Worm (Caenorhabditis elegans) whole organism, young adult: ENCODE measurements around the gene eat-4.
A peak's percentile ranks its signal among the peaks of the same experiment; 100 is the strongest.

Experiments
- B0019.2 ChIP-seq: fragments of 200-800 bp; sonication (Bioruptor generic); conservative IDR thresholded peaks from 2 replicates; pipeline ENCODE4 v1.3.6; 2022; ENCODE audit warnings: missing genetic modification reagents, missing genetic modification characterization, missing compliant biosample characterization
- B0261.1 ChIP-seq: sonication (generic microtip); optimal IDR thresholded peaks from 2 replicates; lab custom pipeline; 2016; ENCODE audit warnings: mild to moderate bottlenecking, missing genetic modification characterization, moderate library complexity, missing compliant biosample characterization
- B0336.3 ChIP-seq: fragments of 200-800 bp; sonication (Bioruptor generic); IDR thresholded peaks from 2 replicates; pipeline ENCODE4 v1.3.6; 2022; ENCODE audit warnings: missing genetic modification characterization, missing compliant biosample characterization
- F10E7.11 ChIP-seq: sonication (generic microtip); optimal IDR thresholded peaks from 2 replicates; lab custom pipeline; 2017; ENCODE audit warnings: mild to moderate bottlenecking, missing genetic modification characterization, moderate library complexity, missing compliant biosample characterization
- F33H1.4 ChIP-seq: fragments of 200-800 bp; sonication (Bioruptor generic); IDR thresholded peaks from 2 replicates; pipeline ENCODE4 v1.3.6; 2022; ENCODE audit warnings: missing genetic modification reagents, missing genetic modification characterization, missing compliant biosample characterization
- F37B4.10 ChIP-seq: fragments of 200-800 bp; sonication (Bioruptor generic); IDR thresholded peaks from 2 replicates; pipeline ENCODE4 v1.3.6; 2022; ENCODE audit warnings: missing genetic modification characterization, missing compliant biosample characterization
- F55B11.4 ChIP-seq: sonication (generic microtip); optimal IDR thresholded peaks from 2 replicates; lab custom pipeline; 2016; ENCODE audit warnings: missing compliant biosample characterization, missing genetic modification characterization, borderline replicate concordance; ENCODE audit not compliant: insufficient read depth
- K12H6.12 ChIP-seq: fragments of 200-800 bp; sonication (Bioruptor generic); optimal IDR thresholded peaks from 2 replicates; lab custom pipeline; 2018; ENCODE audit warnings: mild to moderate bottlenecking, missing genetic modification characterization, missing compliant biosample characterization
- Y53G8AR.9 ChIP-seq: fragments of 200-800 bp; sonication (Bioruptor generic); conservative IDR thresholded peaks from 2 replicates; pipeline ENCODE4 v1.3.6; 2022; ENCODE audit warnings: missing genetic modification reagents, missing genetic modification characterization, missing compliant biosample characterization
- Y67H2A.10 ChIP-seq: fragments of 200-800 bp; sonication (Bioruptor generic); conservative IDR thresholded peaks from 2 replicates; pipeline ENCODE4 v1.3.6; 2022; ENCODE audit warnings: missing genetic modification reagents, missing genetic modification characterization, missing compliant biosample characterization
- Y95B8A.8 ChIP-seq: fragments of 200-800 bp; sonication (Bioruptor generic); IDR thresholded peaks from 2 replicates; pipeline ENCODE4 v1.3.6; 2022; ENCODE audit warnings: missing genetic modification reagents, missing genetic modification characterization, missing compliant biosample characterization
- akir-1 ChIP-seq: fragments of 200-800 bp; sonication (Bioruptor generic); optimal IDR thresholded peaks from 2 replicates; lab custom pipeline; 2018; ENCODE audit warnings: mild to moderate bottlenecking, missing genetic modification characterization, moderate library complexity, missing compliant biosample characterization
- ama-1 ChIP-seq, 3 experiments: fragments of 150-350 bp in 1 of 3; sonication (generic microtip) in 2 of 3; optimal IDR thresholded peaks; 2 replicates each; lab custom pipeline; 2014 to 2018; ENCODE audit warnings: missing biosample characterization in 2 of 3, missing genetic modification characterization in 2 of 3, missing genetic modification reagents in 2 of 3
- aptf-3 ChIP-seq: fragments of 200-800 bp; sonication (Bioruptor generic); IDR thresholded peaks from 2 replicates; pipeline ENCODE4 v1.3.6; 2022; ENCODE audit warnings: missing genetic modification characterization, missing compliant biosample characterization
- attf-3 ChIP-seq: fragments of 200-800 bp; sonication (Bioruptor generic); conservative IDR thresholded peaks from 2 replicates; pipeline ENCODE4 v1.3.6; 2022; ENCODE audit warnings: missing genetic modification reagents, missing genetic modification characterization, missing compliant biosample characterization
- ccch-3 ChIP-seq: fragments of 200-800 bp; sonication (Bioruptor generic); optimal IDR thresholded peaks from 2 replicates; lab custom pipeline; 2018; ENCODE audit warnings: mild to moderate bottlenecking, missing genetic modification characterization, missing compliant biosample characterization
- ceh-27 ChIP-seq: fragments of 200-800 bp; sonication (Bioruptor generic); optimal IDR thresholded peaks from 2 replicates; lab custom pipeline; 2018; ENCODE audit warnings: mild to moderate bottlenecking, missing genetic modification characterization, moderate library complexity, missing compliant biosample characterization
- ceh-40 ChIP-seq: fragments of 200-800 bp; sonication (Bioruptor generic); IDR thresholded peaks from 2 replicates; pipeline ENCODE4 v1.3.6; 2022; ENCODE audit warnings: missing genetic modification characterization, missing compliant biosample characterization
- ceh-79 ChIP-seq: sonication (generic microtip); optimal IDR thresholded peaks from 2 replicates; lab custom pipeline; 2017; ENCODE audit warnings: mild to moderate bottlenecking, missing genetic modification characterization, missing compliant biosample characterization
- dox-1 ChIP-seq: fragments of 200-800 bp; sonication (Bioruptor generic); IDR thresholded peaks from 2 replicates; pipeline ENCODE4 v1.3.6; 2022; ENCODE audit warnings: missing genetic modification reagents, missing genetic modification characterization, missing compliant biosample characterization
- dpl-1 ChIP-seq: fragments of 150-350 bp; optimal IDR thresholded peaks from 2 replicates; lab custom pipeline; 2014; ENCODE audit warnings: missing biosample characterization, missing genetic modification reagents, missing genetic modification characterization
- efl-1 ChIP-seq: fragments of 150-350 bp; optimal IDR thresholded peaks from 2 replicates; lab custom pipeline; 2014; ENCODE audit warnings: missing biosample characterization, missing genetic modification reagents, missing genetic modification characterization
- him-1 ChIP-seq: sonication (generic microtip); optimal IDR thresholded peaks from 2 replicates; lab custom pipeline; 2016; ENCODE audit warnings: missing genotype, missing genetic modification reagents, missing genetic modification characterization, missing compliant biosample characterization
- hlh-12 ChIP-seq: sonication (generic microtip); optimal IDR thresholded peaks from 2 replicates; lab custom pipeline; 2016; ENCODE audit warnings: missing genetic modification characterization, missing compliant biosample characterization
- hmg-1.2 ChIP-seq: fragments of 200-800 bp; sonication (Bioruptor generic); IDR thresholded peaks from 2 replicates; pipeline ENCODE4 v1.3.6; 2022; ENCODE audit warnings: missing genetic modification reagents, missing genetic modification characterization, missing compliant biosample characterization
- let-607 ChIP-seq, 2 experiments: fragments of 200-800 bp in 1 of 2; sonication (Bioruptor generic) in 1 of 2; sonication (generic microtip) in 1 of 2; optimal IDR thresholded peaks; 2 replicates each; lab custom pipeline; 2016 to 2018; ENCODE audit warnings: mild to moderate bottlenecking in 2 of 2, missing compliant biosample characterization in 2 of 2, missing genetic modification characterization in 2 of 2, moderate library complexity in 2 of 2, missing genotype in 1 of 2
- lin-54 ChIP-seq: fragments of 200-800 bp; sonication (Bioruptor generic); optimal IDR thresholded peaks from 2 replicates; lab custom pipeline; 2018; ENCODE audit warnings: mild to moderate bottlenecking, missing genetic modification characterization, missing compliant biosample characterization
- lsl-1 ChIP-seq: fragments of 200-800 bp; sonication (Bioruptor generic); optimal IDR thresholded peaks from 2 replicates; lab custom pipeline; 2018; ENCODE audit warnings: mild to moderate bottlenecking, missing genetic modification characterization, moderate library complexity, missing compliant biosample characterization
- madf-10 ChIP-seq: sonication (generic microtip); optimal IDR thresholded peaks from 2 replicates; lab custom pipeline; 2016; ENCODE audit warnings: mild to moderate bottlenecking, missing genetic modification characterization, missing compliant biosample characterization
- mcd-1 ChIP-seq: fragments of 200-800 bp; sonication (Bioruptor generic); IDR thresholded peaks from 2 replicates; pipeline ENCODE4 v1.3.6; 2022; ENCODE audit warnings: missing genetic modification reagents, missing genetic modification characterization, missing compliant biosample characterization
- nfya-1 ChIP-seq: sonication (generic microtip); optimal IDR thresholded peaks from 2 replicates; lab custom pipeline; 2017; ENCODE audit warnings: antibody characterized with exemption, missing compliant biosample characterization, missing genetic modification characterization, borderline replicate concordance; ENCODE audit not compliant: insufficient read depth
- nfya-2 ChIP-seq: fragments of 200-800 bp; sonication (Bioruptor generic); IDR thresholded peaks from 2 replicates; pipeline ENCODE4 v1.3.6; 2022; ENCODE audit warnings: missing genetic modification reagents, missing genetic modification characterization, missing compliant biosample characterization
- nhr-179 ChIP-seq: sonication (generic microtip); optimal IDR thresholded peaks from 2 replicates; lab custom pipeline; 2016; ENCODE audit warnings: mild to moderate bottlenecking, missing genetic modification characterization, missing compliant biosample characterization
- nhr-90 ChIP-seq: sonication (generic microtip); optimal IDR thresholded peaks from 2 replicates; lab custom pipeline; 2016; ENCODE audit warnings: missing genotype, mild to moderate bottlenecking, missing genetic modification characterization, missing compliant biosample characterization
- snpc-4 ChIP-seq, 5 experiments: fragments of 150-350 bp in 1 of 5; sonication (generic microtip) in 4 of 5; optimal IDR thresholded peaks; 2 replicates each; lab custom pipeline; 2014 to 2018; ENCODE audit warnings: missing genetic modification characterization in 5 of 5, missing biosample characterization in 3 of 5, antibody characterized with exemption in 2 of 5, mild to moderate bottlenecking in 2 of 5, missing compliant biosample characterization in 2 of 5, missing genotype in 2 of 5, moderate library complexity in 2 of 5, missing genetic modification reagents in 1 of 5
- tbx-9 ChIP-seq: sonication (generic microtip); optimal IDR thresholded peaks from 2 replicates; lab custom pipeline; 2016; ENCODE audit warnings: borderline replicate concordance, missing genetic modification characterization, inconsistent platforms, missing compliant biosample characterization
- tlf-1 ChIP-seq: fragments of 200-800 bp; sonication (Bioruptor generic); optimal IDR thresholded peaks from 2 replicates; lab custom pipeline; 2018; ENCODE audit warnings: mild to moderate bottlenecking, missing genetic modification characterization, missing compliant biosample characterization
- unc-130 ChIP-seq: sonication (generic microtip); optimal IDR thresholded peaks from 2 replicates; lab custom pipeline; 2016; ENCODE audit warnings: missing genetic modification reagents, missing genetic modification characterization, missing compliant biosample characterization
- xnd-1 ChIP-seq: sonication (generic microtip); optimal IDR thresholded peaks from 2 replicates; lab custom pipeline; 2016; ENCODE audit warnings: missing genotype, missing genetic modification reagents, missing genetic modification characterization, missing compliant biosample characterization
- zim-3 ChIP-seq: sonication (generic microtip); optimal IDR thresholded peaks from 2 replicates; lab custom pipeline; 2017; ENCODE audit warnings: mild to moderate bottlenecking, missing genetic modification characterization, moderate library complexity, missing compliant biosample characterization
- ztf-25 ChIP-seq: fragments of 200-800 bp; sonication (Bioruptor generic); IDR thresholded peaks from 2 replicates; pipeline ENCODE4 v1.3.6; 2022; ENCODE audit warnings: missing genetic modification reagents, missing genetic modification characterization, missing compliant biosample characterization
- ztf-28 ChIP-seq: fragments of 200-800 bp; sonication (Bioruptor generic); IDR thresholded peaks from 2 replicates; pipeline ENCODE4 v1.3.6; 2022; ENCODE audit warnings: missing genetic modification reagents, missing genetic modification characterization, missing compliant biosample characterization

eat-4 gene

DNA sequence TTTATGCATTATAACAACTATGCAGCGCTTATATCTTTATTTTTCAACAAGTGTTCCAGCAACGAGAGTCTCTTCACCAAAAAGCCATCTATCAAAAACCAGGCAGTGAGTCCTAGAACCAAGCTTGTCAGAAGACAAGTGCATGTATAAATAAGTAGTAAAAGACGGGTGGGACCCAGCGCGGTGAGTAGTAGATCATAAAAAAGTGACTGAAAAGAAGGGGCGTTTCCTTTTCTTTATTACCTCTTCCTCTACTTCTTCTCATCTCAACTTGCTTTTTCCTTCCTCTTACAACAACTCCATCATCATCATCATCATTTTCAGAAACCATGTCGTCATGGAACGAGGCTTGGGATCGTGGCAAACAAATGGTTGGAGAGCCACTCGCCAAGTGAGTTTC lies at the start of gene eat-4:
Gene eat-4, plus strand, starts transcription at position 301 of the 400 bp plus-strand sequence.
- TF ChIP-seq ztf-28 (GFP tag; lab: Robert Waterston, UW) (no peak), nhr-90 (tag; lab: Kevin White, UChicago) (no peak), akir-1 (no peak), dpl-1 (no peak), unc-130 (no peak), B0019.2 (GFP tag; lab: Robert Waterston, UW) (no peak), K12H6.12 (no peak)

DNA sequence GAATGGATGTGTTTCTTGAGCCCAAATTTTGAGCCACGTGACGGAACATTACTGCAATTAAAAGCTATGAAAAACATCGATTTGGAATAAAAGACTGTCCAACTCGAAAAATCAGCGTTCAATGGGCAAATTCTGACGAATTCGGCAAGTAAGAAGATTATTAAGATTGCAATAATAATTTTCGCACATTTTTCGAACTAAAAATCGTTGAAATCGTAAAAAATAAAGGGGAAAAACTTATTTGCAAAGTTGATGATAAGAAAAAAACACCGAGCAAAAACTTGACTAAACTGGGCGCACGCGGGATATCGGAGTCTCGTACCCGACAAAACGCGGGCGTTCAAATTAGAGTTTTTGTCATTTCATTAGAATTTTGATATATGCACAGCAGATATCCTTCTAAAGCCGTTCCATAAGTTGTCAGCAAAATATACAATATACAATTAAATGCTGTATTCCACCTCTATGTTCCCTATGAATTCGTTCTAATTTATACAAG lies 47.3 kb upstream of the eat-4 start, which contains the start of the genes mccc-2 and mrpl-44:
Gene mccc-2, minus strand, starts transcription at position 51 of the 499 bp plus-strand sequence.
Gene mrpl-44, minus strand, starts transcription at position 51 of the 499 bp plus-strand sequence.
- TF ChIP-seq ceh-40 (GFP tag; lab: Robert Waterston, UW) (no peak), dox-1 (GFP tag; lab: Robert Waterston, UW) (no peak), B0261.1 (tag; lab: Kevin White, UChicago) (no peak), nfya-2 (GFP tag; lab: Robert Waterston, UW) (no peak), B0336.3 (no peak), attf-3 (GFP tag; lab: Robert Waterston, UW) (peak; percentile 96), madf-10 (tag; lab: Kevin White, UChicago) (no peak), ceh-27 (no peak), ama-1 (optimal IDR thresholded peaks at IDR 0.05; lab: Kevin White, UChicago) (no peak), ama-1 (GFP tag; optimal IDR thresholded peaks at IDR 0.05; lab: Kevin White, UChicago) (no peak), lin-54 (GFP tag; lab: Kevin White, UChicago) (peak; percentile 56), efl-1 (GFP tag; lab: Kevin White, UChicago) (peak; percentile 52), mcd-1 (0 out of 2 replicates have a peak, but pooled peaks have one; percentile 25), F55B11.4 (tag; lab: Kevin White, UChicago) (no peak), hmg-1.2 (no peak), F33H1.4 (GFP tag; lab: Robert Waterston, UW) (no peak)

DNA sequence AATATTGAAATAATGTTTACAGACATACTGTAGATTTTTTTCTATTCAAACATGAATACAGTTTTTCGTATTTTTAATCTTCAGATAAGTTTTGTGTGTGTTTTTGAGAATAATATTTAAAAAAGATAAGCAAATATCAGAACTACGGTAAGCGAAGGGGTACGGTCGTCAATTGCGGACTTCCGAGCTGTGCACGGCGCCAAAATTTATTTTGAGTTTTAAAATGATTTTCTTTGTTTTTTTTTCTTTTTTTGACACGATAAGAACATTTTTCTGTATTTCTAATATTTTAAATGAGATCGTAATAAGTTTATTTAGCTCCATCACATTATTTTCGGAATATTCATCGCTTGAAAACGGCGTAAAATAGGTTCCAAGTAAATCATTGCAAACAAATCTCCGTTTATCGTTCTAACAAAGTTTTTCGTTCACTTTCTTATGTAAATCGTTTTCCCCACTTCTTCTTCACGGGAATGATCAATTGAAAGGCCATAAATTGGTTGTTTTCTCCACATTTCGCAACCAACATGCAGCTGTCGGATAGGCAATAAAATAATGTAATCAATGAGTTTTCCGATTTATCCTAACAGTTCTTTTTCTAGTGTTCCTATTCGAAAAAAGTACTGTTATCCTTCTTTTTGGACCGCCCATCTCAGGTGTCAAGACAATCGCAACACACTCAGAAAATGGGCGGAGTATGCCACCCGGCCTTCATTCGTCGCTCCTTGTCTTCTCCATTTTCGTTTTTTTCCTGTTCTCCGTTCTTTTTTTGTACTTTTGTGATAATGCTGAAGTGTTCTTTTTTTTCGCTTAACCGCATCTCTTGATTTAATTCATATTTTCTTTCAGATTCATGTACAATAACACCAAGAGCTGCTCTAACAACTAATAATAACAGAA lies 45.0 kb upstream of the eat-4 start, which contains the start of gene glp-1:
Gene glp-1, plus strand, starts transcription at position 850 of the 900 bp plus-strand sequence.
- TF ChIP-seq F33H1.4 (GFP tag; lab: Robert Waterston, UW) = 0 out of 2 replicates have a peak, but pooled peaks have one; percentile 42
- TF ChIP-seq F37B4.10 = no peak
- no peak for TF ChIP-seq Y95B8A.8
- peak; percentile 95 for TF ChIP-seq lsl-1 (GFP tag; lab: Kevin White, UChicago)
- no peak for TF ChIP-seq let-607 (tag; optimal IDR thresholded peaks at IDR 0.05; lab: Kevin White, UChicago)
- no peak for TF ChIP-seq hlh-12 (tag; lab: Kevin White, UChicago)
- no peak for TF ChIP-seq tlf-1 (GFP tag; lab: Kevin White, UChicago)
- TF ChIP-seq F10E7.11 (tag; lab: Kevin White, UChicago) = no peak
- no peak for TF ChIP-seq him-1 (tag; lab: Kevin White, UChicago)
- no peak for TF ChIP-seq nfya-1 (tag; lab: Kevin White, UChicago)
- no peak for TF ChIP-seq Y53G8AR.9 (GFP tag; lab: Robert Waterston, UW)
- peak; percentile 30 for TF ChIP-seq xnd-1 (tag; lab: Kevin White, UChicago)
- TF ChIP-seq nhr-179 (tag; lab: Kevin White, UChicago) = no peak
- no peak for TF ChIP-seq zim-3
- TF ChIP-seq ceh-79 (tag; lab: Kevin White, UChicago) = no peak
- TF ChIP-seq ccch-3 (GFP tag; lab: Kevin White, UChicago) = no peak
- no peak for TF ChIP-seq aptf-3 (GFP tag; lab: Robert Waterston, UW)
- no peak for TF ChIP-seq tbx-9 (tag; lab: Kevin White, UChicago)
- no peak for TF ChIP-seq ztf-25 (GFP tag; lab: Robert Waterston, UW)
- no peak for TF ChIP-seq ceh-40 (GFP tag; lab: Robert Waterston, UW)
- TF ChIP-seq hmg-1.2 = peak; percentile 5; the same call in 1 of the 2 replicates
- peak; percentile 31 for TF ChIP-seq lin-54 (GFP tag; lab: Kevin White, UChicago)
- TF ChIP-seq snpc-4 (GFP tag; optimal IDR thresholded peaks at IDR 0.05; lab: Kevin White, UChicago) = no peak
- TF ChIP-seq snpc-4 (tag; optimal IDR thresholded peaks at IDR 0.05; lab: Kevin White, UChicago) = no peak
- TF ChIP-seq Y67H2A.10 (GFP tag; lab: Robert Waterston, UW) = no peak
- no peak for TF ChIP-seq nfya-2 (GFP tag; lab: Robert Waterston, UW)
